Worm (Caenorhabditis elegans): Measurements from ENCODE around the gene tasp-1.

Gene tasp-1

DNA sequence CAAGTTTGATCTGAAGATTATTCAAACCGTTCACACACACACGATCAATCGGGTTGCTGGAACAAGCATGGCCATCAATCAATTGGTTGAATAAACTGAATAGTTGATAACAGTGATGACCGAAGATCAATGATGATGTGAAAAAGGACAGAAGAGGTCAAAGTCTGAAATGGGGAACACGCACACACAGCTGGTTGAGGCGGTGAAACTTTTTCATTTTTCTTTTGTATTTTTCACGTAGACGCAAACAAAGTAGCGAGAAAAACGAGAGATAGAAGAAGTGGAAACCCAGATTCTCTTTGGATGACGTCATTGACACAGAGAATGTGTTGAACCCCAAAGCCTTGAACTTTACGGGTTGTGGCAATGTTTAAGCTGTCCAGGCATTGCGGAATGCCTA, 41.6 kb upstream of the tasp-1 start (continued):
- TF ChIP-seq aly-2 (tag; optimal IDR thresholded peaks at IDR 0.05) (no peak), jun-1 (tag; optimal IDR thresholded peaks at IDR 0.05) (peak; percentile 22), fkh-8 (tag; optimal IDR thresholded peaks at IDR 0.05) (no peak), lin-14 (GFP tag; optimal IDR thresholded peaks at IDR 0.05) (peak; percentile 80), mep-1 (tag; optimal IDR thresholded peaks at IDR 0.05) (peak; percentile 59), irx-1 (tag; optimal IDR thresholded peaks at IDR 0.05) (no peak), Y116A8C.19 (tag; optimal IDR thresholded peaks at IDR 0.05; ENCODE audit: borderline replicate concordance) (no peak), ceh-8 (GFP tag; optimal IDR thresholded peaks at IDR 0.05) (no peak), ceh-63 (GFP tag; optimal IDR thresholded peaks at IDR 0.05) (no peak), unc-130 (tag; optimal IDR thresholded peaks at IDR 0.05) (peak; percentile 50), unc-62 (GFP tag; optimal IDR thresholded peaks at IDR 0.05) (no peak), efl-1 (optimal IDR thresholded peaks at IDR 0.05) (peak in 1 of 2 experiments; percentile 11), efl-1 (GFP tag; optimal IDR thresholded peaks at IDR 0.05 in 1 of 2) (peak in 1 of 2 experiments; percentile 93), lin-35 (GFP tag; optimal IDR thresholded peaks at IDR 0.05) (peak in 1 of 2 experiments; percentile 65), nhr-77 (tag; optimal IDR thresholded peaks at IDR 0.05) (no peak), lin-39 (tag; optimal IDR thresholded peaks at IDR 0.05) (no peak), C04F5.9 (tag; optimal IDR thresholded peaks at IDR 0.05) (no peak), ceh-82 (tag; optimal IDR thresholded peaks at IDR 0.05) (peak in 1 of 3 experiments; percentile 26), nhr-20 (tag; optimal IDR thresholded peaks at IDR 0.05) (peak; percentile 69), nhr-11 (tag; optimal IDR thresholded peaks at IDR 0.05) (no peak), fkh-4 (tag; optimal IDR thresholded peaks at IDR 0.05; ENCODE audit: borderline replicate concordance) (no peak), hpl-2 (GFP tag; optimal IDR thresholded peaks at IDR 0.05) (no peak), nhr-19 (GFP tag; conservative IDR thresholded peaks at IDR 0.05) (peak; percentile 55), mef-2 (tag; optimal IDR thresholded peaks at IDR 0.05) (no peak), fkh-10 (GFP tag; optimal IDR thresholded peaks at IDR 0.05) (no peak), tbx-2 (tag; optimal IDR thresholded peaks at IDR 0.05) (peak; percentile 26), snpc-4 (tag; optimal IDR thresholded peaks at IDR 0.05) (no peak), lsy-2 (tag; optimal IDR thresholded peaks at IDR 0.05) (peak; percentile 26 to 30), C34B4.2 (tag; optimal IDR thresholded peaks at IDR 0.05) (no peak), xbp-1 (tag; optimal IDR thresholded peaks at IDR 0.05) (peak; percentile 0), rnt-1 (tag; optimal IDR thresholded peaks at IDR 0.05) (peak; percentile 32), pqm-1 (tag; optimal IDR thresholded peaks at IDR 0.05) (no peak), hlh-4 (tag; optimal IDR thresholded peaks at IDR 0.05) (no peak), alr-1 (tag; optimal IDR thresholded peaks at IDR 0.05; ENCODE audit: borderline replicate concordance) (no peak), fos-1 (tag; optimal IDR thresholded peaks at IDR 0.05) (no peak), aha-1 (tag; optimal IDR thresholded peaks at IDR 0.05) (no peak), pax-3 (tag; optimal IDR thresholded peaks at IDR 0.05) (no peak), ceh-88 (GFP tag; IDR thresholded peaks at IDR 0.05) (no peak), unc-30 (tag; optimal IDR thresholded peaks at IDR 0.05) (no peak), grh-1 (GFP tag; IDR thresholded peaks at IDR 0.05) (peak; percentile 35; the same call in 1 of the 2 replicates), ama-1 (optimal IDR thresholded peaks at IDR 0.05) (peak; percentile 73), blmp-1 (tag; optimal IDR thresholded peaks at IDR 0.05) (peak; percentile 90), skn-1 (tag; optimal IDR thresholded peaks at IDR 0.05) (no peak), snu-23 (GFP tag; optimal IDR thresholded peaks at IDR 0.05) (peak; percentile 76), nhr-71 (tag; optimal IDR thresholded peaks at IDR 0.05) (peak; percentile 78), mdl-1 (tag; optimal IDR thresholded peaks at IDR 0.05) (peak in 1 of 2 experiments; percentile 46), dpl-1 (GFP tag; optimal IDR thresholded peaks at IDR 0.05) (peak in 1 of 3 experiments; percentile 38), dsc-1 (tag; optimal IDR thresholded peaks at IDR 0.05) (no peak), hlh-17 (GFP tag; optimal IDR thresholded peaks at IDR 0.05; ENCODE audit: borderline replicate concordance) (no peak), efl-3 (GFP tag; optimal IDR thresholded peaks at IDR 0.05) (no peak), nhr-47 (tag; optimal IDR thresholded peaks at IDR 0.05) (peak; percentile 40), pag-3 (tag; optimal IDR thresholded peaks at IDR 0.05; ENCODE audit: borderline replicate concordance, insufficient read depth) (no peak), nhr-28 (tag; optimal IDR thresholded peaks at IDR 0.05) (no peak), ceh-90 (tag; optimal IDR thresholded peaks at IDR 0.05) (no peak)
